Worm (Caenorhabditis elegans) whole organism, late embryonic: Measurements from ENCODE around the gene fli-1.

Experiments
- F13H6.1 ChIP-seq: sonication (generic microtip); optimal IDR thresholded peaks from 2 replicates; lab custom pipeline; 2016; ENCODE audit warnings: missing genetic modification characterization, missing compliant biosample characterization
- K02D7.2 ChIP-seq: sonication (generic microtip); optimal IDR thresholded peaks from 2 replicates; lab custom pipeline; 2017; ENCODE audit warnings: mild to moderate bottlenecking, missing genetic modification characterization, missing compliant biosample characterization
- K09A11.1 ChIP-seq: sonication (generic microtip); optimal IDR thresholded peaks from 2 replicates; lab custom pipeline; 2017; ENCODE audit warnings: antibody characterized with exemption, mild to moderate bottlenecking, missing genetic modification characterization, missing compliant biosample characterization; ENCODE audit not compliant: insufficient read depth
- T23F11.4 ChIP-seq: fragments of 200-800 bp; sonication (Bioruptor generic); optimal IDR thresholded peaks from 2 replicates; lab custom pipeline; 2018; ENCODE audit warnings: mild to moderate bottlenecking, missing genetic modification characterization, missing compliant biosample characterization
- ceh-18 ChIP-seq: sonication (generic microtip); optimal IDR thresholded peaks from 2 replicates; lab custom pipeline; 2016; ENCODE audit warnings: missing genetic modification characterization, missing compliant biosample characterization
- ceh-19 ChIP-seq: fragments of 200-800 bp; sonication (Bioruptor generic); optimal IDR thresholded peaks from 2 replicates; lab custom pipeline; 2018; ENCODE audit warnings: mild to moderate bottlenecking, missing genetic modification characterization, missing compliant biosample characterization
- ceh-2 ChIP-seq: sonication (generic microtip); optimal IDR thresholded peaks from 2 replicates; lab custom pipeline; 2016; ENCODE audit warnings: missing genotype, missing genetic modification characterization, missing compliant biosample characterization
- ceh-24 ChIP-seq: sonication (generic microtip); optimal IDR thresholded peaks from 2 replicates; lab custom pipeline; 2016; ENCODE audit warnings: mild to moderate bottlenecking, missing genetic modification characterization, missing compliant biosample characterization
- ceh-30 ChIP-seq: fragments of 150-350 bp; optimal IDR thresholded peaks from 2 replicates; lab custom pipeline; 2014; ENCODE audit warnings: missing biosample characterization, missing genetic modification characterization
- ceh-34 ChIP-seq: sonication (generic microtip); optimal IDR thresholded peaks from 2 replicates; lab custom pipeline; 2016; ENCODE audit warnings: mild to moderate bottlenecking, missing genetic modification characterization, missing compliant biosample characterization
- ceh-45 ChIP-seq: fragments of 200-800 bp; sonication (Bioruptor generic); IDR thresholded peaks from 2 replicates; pipeline ENCODE4 v1.3.6; 2022; ENCODE audit warnings: missing genetic modification reagents, missing genetic modification characterization, missing compliant biosample characterization
- che-1 ChIP-seq: sonication (generic microtip); optimal IDR thresholded peaks from 2 replicates; lab custom pipeline; 2016; ENCODE audit warnings: mild to moderate bottlenecking, missing genetic modification characterization, missing compliant biosample characterization
- dve-1 ChIP-seq: sonication (generic microtip); optimal IDR thresholded peaks from 2 replicates; lab custom pipeline; 2017; ENCODE audit warnings: antibody characterized with exemption, mild to moderate bottlenecking, missing genetic modification characterization, missing compliant biosample characterization
- elt-2 ChIP-seq: sonication (generic microtip); optimal IDR thresholded peaks from 2 replicates; lab custom pipeline; 2016; ENCODE audit warnings: missing genetic modification reagents, missing genetic modification characterization, missing compliant biosample characterization
- elt-4 ChIP-seq: sonication (generic microtip); optimal IDR thresholded peaks from 2 replicates; lab custom pipeline; 2016; ENCODE audit warnings: missing genetic modification characterization, missing compliant biosample characterization
- fax-1 ChIP-seq: sonication (generic microtip); optimal IDR thresholded peaks from 2 replicates; lab custom pipeline; 2016; ENCODE audit warnings: missing genotype, missing genetic modification characterization, missing compliant biosample characterization
- hlh-30 ChIP-seq: sonication (generic microtip); optimal IDR thresholded peaks from 2 replicates; lab custom pipeline; 2017; ENCODE audit warnings: antibody characterized with exemption, missing genetic modification characterization, missing compliant biosample characterization; ENCODE audit not compliant: insufficient read depth
- hlh-8 ChIP-seq: sonication (generic microtip); optimal IDR thresholded peaks from 2 replicates; lab custom pipeline; 2016; ENCODE audit warnings: missing genotype, missing genetic modification characterization, missing compliant biosample characterization
- mec-3 ChIP-seq: sonication (generic microtip); optimal IDR thresholded peaks from 2 replicates; lab custom pipeline; 2016; ENCODE audit warnings: borderline replicate concordance, missing genetic modification characterization, missing compliant biosample characterization
- nfya-1 ChIP-seq: sonication (generic microtip); optimal IDR thresholded peaks from 2 replicates; lab custom pipeline; 2017; ENCODE audit warnings: missing genetic modification characterization, mild to moderate bottlenecking, missing compliant biosample characterization, antibody characterized with exemption, moderate library complexity
- pat-9 ChIP-seq: fragments of 200-800 bp; sonication (Bioruptor generic); optimal IDR thresholded peaks from 2 replicates; lab custom pipeline; 2018; ENCODE audit warnings: mild to moderate bottlenecking, missing genetic modification characterization, moderate library complexity, missing compliant biosample characterization
- pha-2 ChIP-seq: sonication (generic microtip); optimal IDR thresholded peaks from 2 replicates; lab custom pipeline; 2017; ENCODE audit warnings: mild to moderate bottlenecking, missing genetic modification characterization, missing compliant biosample characterization
- pqm-1 ChIP-seq: sonication (generic microtip); optimal IDR thresholded peaks from 2 replicates; lab custom pipeline; 2016; ENCODE audit warnings: missing genetic modification characterization, missing compliant biosample characterization
- pros-1 ChIP-seq: fragments of 150-350 bp; optimal IDR thresholded peaks from 2 replicates; lab custom pipeline; 2014; ENCODE audit warnings: missing biosample characterization, missing genetic modification reagents, missing genetic modification characterization
- ref-2 ChIP-seq: sonication (generic microtip); optimal IDR thresholded peaks from 2 replicates; lab custom pipeline; 2016; ENCODE audit warnings: missing genetic modification characterization, missing compliant biosample characterization
- rnt-1 ChIP-seq: sonication (generic microtip); optimal IDR thresholded peaks from 2 replicates; lab custom pipeline; 2016; ENCODE audit warnings: missing genetic modification characterization, missing compliant biosample characterization
- sdc-2 ChIP-seq: sonication (generic microtip); optimal IDR thresholded peaks from 2 replicates; lab custom pipeline; 2016; ENCODE audit warnings: missing genotype, missing genetic modification characterization, missing compliant biosample characterization
- syd-9 ChIP-seq: sonication (generic microtip); optimal IDR thresholded peaks from 2 replicates; lab custom pipeline; 2016; ENCODE audit warnings: mild to moderate bottlenecking, missing genetic modification characterization, moderate library complexity, missing compliant biosample characterization
- tbx-2 ChIP-seq: sonication (generic microtip); optimal IDR thresholded peaks from 2 replicates; lab custom pipeline; 2016; ENCODE audit warnings: missing genetic modification characterization, missing compliant biosample characterization
- tbx-7 ChIP-seq: sonication (generic microtip); optimal IDR thresholded peaks from 2 replicates; lab custom pipeline; 2016; ENCODE audit warnings: missing genotype, missing genetic modification characterization, missing compliant biosample characterization
- unc-3 ChIP-seq, 2 experiments: fragments of 200-800 bp in 1 of 2; sonication (Bioruptor generic) in 1 of 2; sonication (generic microtip) in 1 of 2; conservative IDR thresholded peaks in 1 of 2; optimal IDR thresholded peaks in 1 of 2; 2 replicates each; pipeline versions ENCODE4 v1.3.6 to Lab custom; 2016 to 2022; ENCODE audit warnings: missing compliant biosample characterization in 2 of 2, missing genetic modification characterization in 2 of 2, missing genetic modification reagents in 1 of 2
- unc-55 ChIP-seq: sonication (generic microtip); optimal IDR thresholded peaks from 2 replicates; lab custom pipeline; 2017; ENCODE audit warnings: missing biosample characterization, missing genetic modification reagents, missing genetic modification characterization
- unc-86 ChIP-seq: sonication (generic microtip); optimal IDR thresholded peaks from 2 replicates; lab custom pipeline; 2016; ENCODE audit warnings: missing genetic modification characterization, missing compliant biosample characterization
- zip-5 ChIP-seq: sonication (generic microtip); optimal IDR thresholded peaks from 2 replicates; lab custom pipeline; 2016; ENCODE audit warnings: missing genetic modification characterization, missing compliant biosample characterization
- ztf-16 ChIP-seq: sonication (generic microtip); optimal IDR thresholded peaks from 2 replicates; lab custom pipeline; 2017; ENCODE audit warnings: missing genetic modification characterization, missing compliant biosample characterization

The fli-1 gene

DNA sequence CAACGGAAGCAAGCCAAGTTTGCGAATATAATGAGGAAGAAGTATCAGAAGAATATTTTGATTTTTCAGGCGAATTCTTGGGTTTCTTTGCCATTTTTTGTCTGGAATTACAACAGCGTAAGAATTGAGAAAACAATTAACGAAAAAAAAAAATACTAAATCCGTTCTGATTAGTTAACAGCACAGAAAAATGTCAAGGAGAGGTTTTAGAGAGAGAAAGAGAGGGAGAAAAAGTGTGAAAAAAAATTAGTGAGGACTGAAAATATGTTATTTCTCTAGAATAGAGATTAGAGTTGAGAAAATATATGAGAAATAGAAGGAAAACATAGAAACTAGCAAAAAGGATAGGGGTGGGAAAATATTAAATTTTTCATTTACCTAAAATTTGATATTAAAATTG, 16.2 kb downstream of the fli-1 start, which contains the start of gene dpy-19:
Gene dpy-19 (minus strand): TSS at position 101 of the 400 bp plus-strand sequence.
- no peak for TF ChIP-seq sdc-2 (tag; lab: Kevin White, UChicago)
- no peak for TF ChIP-seq tbx-2 (tag; lab: Kevin White, UChicago)
- TF ChIP-seq syd-9: no peak

DNA sequence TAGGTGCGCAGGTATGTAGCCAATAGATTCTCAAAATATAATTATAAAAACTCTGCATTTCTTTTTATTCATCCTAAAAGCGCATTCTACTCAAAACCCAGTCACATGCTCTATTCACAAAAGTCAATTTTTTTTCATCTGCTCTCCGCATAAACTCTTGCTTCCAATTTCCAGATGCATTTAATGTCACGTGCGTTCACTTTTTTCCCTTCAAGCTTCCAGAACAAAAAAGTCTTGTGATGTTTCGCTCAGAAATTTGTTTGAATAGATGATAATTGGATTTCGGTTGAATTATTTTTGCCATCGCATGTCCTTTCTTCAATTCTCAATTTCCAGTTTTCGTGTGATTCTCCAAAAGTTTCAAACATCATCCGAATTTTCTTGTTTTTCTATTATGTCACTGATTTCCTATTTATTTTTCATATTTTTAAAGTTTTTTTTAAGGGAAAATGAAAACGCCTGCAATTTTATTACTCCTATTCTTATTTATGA, 18.6 kb downstream of the fli-1 start, which contains the start of gene F22B7.1:
Gene F22B7.1 (plus strand): TSS at position 442 of the 492 bp plus-strand sequence.
- TF ChIP-seq ceh-30 (tag; lab: Kevin White, UChicago): no peak
- TF ChIP-seq K02D7.2 (tag; lab: Kevin White, UChicago): no peak
- no peak for TF ChIP-seq hlh-8 (tag; lab: Kevin White, UChicago)
- TF ChIP-seq hlh-30 (tag; lab: Kevin White, UChicago): peak; percentile 21
- TF ChIP-seq mec-3 (tag; lab: Kevin White, UChicago): no peak
- no peak for TF ChIP-seq elt-4 (tag; lab: Kevin White, UChicago)
- TF ChIP-seq che-1 (tag; lab: Kevin White, UChicago): no peak
- TF ChIP-seq ref-2 (tag; lab: Kevin White, UChicago): no peak
- TF ChIP-seq, all 69 proteins: peak for 1

DNA sequence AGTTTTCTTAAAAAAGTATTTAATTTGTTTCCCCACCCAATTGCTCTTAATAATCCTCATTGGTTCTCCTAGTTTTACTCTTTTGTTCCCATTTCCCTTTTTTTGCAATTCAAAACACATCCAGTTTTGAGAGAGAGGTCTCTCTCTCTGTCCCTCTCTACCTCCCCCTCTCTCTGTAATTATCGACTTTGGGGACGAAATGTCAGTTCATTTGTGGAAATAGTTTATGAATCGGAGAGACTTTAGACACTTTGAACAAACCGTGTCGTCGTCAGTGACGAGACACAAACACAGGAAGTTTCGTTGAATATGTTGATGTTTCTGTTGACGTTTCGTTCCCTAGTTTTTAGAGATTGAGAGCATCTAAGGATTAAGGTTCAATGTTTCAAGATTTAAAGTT, 20.4 kb downstream of the fli-1 start:
- TF ChIP-seq unc-3 (GFP tag; conservative IDR thresholded peaks at IDR 0.05; lab: Robert Waterston, UW) (no peak), unc-3 (tag; optimal IDR thresholded peaks at IDR 0.05; lab: Kevin White, UChicago) (no peak), pros-1 (peak; percentile 49)

DNA sequence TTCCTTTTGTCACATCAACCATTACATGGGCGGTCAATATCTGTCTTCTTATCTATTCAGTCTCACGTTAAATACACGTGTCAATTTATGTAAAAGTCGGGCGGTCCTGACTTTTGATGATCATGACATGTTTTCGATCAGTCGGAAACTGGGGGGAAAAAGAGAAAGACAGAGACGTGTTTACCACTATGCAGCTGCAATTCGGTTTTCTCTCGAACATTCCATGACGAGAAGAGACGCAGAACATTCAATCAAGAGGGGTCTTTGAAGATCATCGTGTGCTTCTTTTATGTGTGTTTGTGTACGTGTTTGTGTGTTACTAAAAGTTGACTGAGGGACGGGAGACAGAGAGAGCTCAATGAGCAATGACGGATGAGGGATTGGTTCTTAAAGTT, 25.2 kb downstream of the fli-1 start:
- TF ChIP-seq hlh-30 (tag; lab: Kevin White, UChicago) (peak; percentile 33), hlh-8 (tag; lab: Kevin White, UChicago) (peak; percentile 33), tbx-7 (tag; lab: Kevin White, UChicago) (no peak), elt-2 (tag; lab: Kevin White, UChicago) (peak; percentile 69), pha-2 (tag; lab: Kevin White, UChicago) (no peak), elt-4 (tag; lab: Kevin White, UChicago) (no peak), pqm-1 (peak; percentile 80), tbx-2 (tag; lab: Kevin White, UChicago) (peak; percentile 78), unc-55 (GFP tag; lab: Kevin White, UChicago) (peak; percentile 94), nfya-1 (tag; lab: Kevin White, UChicago) (peak; percentile 58), F13H6.1 (peak; percentile 72), K09A11.1 (tag; lab: Kevin White, UChicago) (peak; percentile 20), ceh-34 (tag; lab: Kevin White, UChicago) (no peak), unc-86 (no peak), ceh-30 (tag; lab: Kevin White, UChicago) (no peak), ceh-18 (tag; lab: Kevin White, UChicago) (peak; percentile 96), ref-2 (tag; lab: Kevin White, UChicago) (no peak), ceh-19 (GFP tag; lab: Kevin White, UChicago) (no peak), rnt-1 (tag; lab: Kevin White, UChicago) (peak; percentile 71), ceh-24 (no peak), pat-9 (tag; lab: Kevin White, UChicago) (no peak), T23F11.4 (GFP tag; lab: Kevin White, UChicago) (peak; percentile 42), dve-1 (peak; percentile 62), ztf-16 (tag; lab: Kevin White, UChicago) (peak; percentile 10)

DNA sequence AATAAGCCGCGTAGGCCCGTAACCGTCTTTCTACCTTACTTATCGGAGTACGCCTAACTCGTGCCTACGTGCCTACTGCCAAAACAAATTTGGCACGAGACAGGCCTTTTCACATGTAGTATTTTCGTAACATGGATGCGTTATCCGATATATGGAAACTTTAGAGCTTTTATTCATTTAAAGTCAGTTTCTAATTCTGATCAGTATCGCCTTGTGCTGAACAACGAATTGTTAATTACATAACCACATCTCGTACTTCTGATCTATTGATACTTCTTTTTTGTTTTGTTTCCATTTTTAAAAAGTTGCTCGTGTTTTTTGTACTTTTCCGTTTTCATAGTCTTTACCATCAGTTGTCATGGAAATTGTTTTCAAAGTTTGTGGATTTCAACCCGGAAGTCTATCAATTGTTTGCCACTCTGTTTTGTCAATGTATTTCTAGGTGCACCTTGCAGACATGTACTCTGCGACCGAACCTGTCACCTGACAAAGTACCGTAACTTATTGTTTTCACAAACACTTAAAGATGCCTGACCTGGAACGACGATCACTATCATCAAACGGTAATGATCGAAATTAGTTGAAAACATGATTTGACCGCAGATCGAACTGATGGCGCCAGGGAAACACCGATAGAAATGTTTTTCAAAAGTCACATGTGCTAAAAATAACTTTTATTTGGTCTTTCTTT, 25.7 kb downstream of the fli-1 start:
- TF ChIP-seq zip-5: no peak
- TF ChIP-seq ceh-2 (tag; lab: Kevin White, UChicago): no peak
- TF ChIP-seq ceh-45 (GFP tag; lab: Robert Waterston, UW): no peak
- no peak for TF ChIP-seq fax-1 (tag; lab: Kevin White, UChicago)
- TF ChIP-seq tbx-2 (tag; lab: Kevin White, UChicago): no peak
- no peak for TF ChIP-seq dve-1
- TF ChIP-seq hlh-8 (tag; lab: Kevin White, UChicago): no peak
- no peak for TF ChIP-seq mec-3 (tag; lab: Kevin White, UChicago)
- no peak for TF ChIP-seq ztf-16 (tag; lab: Kevin White, UChicago)
